Worm (Caenorhabditis elegans) whole organism, L4 larva: ENCODE data around the gene C16B8.4.

ENCODE experiments used
- F26F4.8 ChIP-seq: fragments of 200-800 bp; sonication (Bioruptor generic); conservative IDR thresholded peaks from 2 replicates; pipeline ENCODE4 v1.3.6; 2022; ENCODE audit warnings: missing genetic modification characterization, missing compliant biosample characterization
- F37D6.2 ChIP-seq: sonication (generic microtip); optimal IDR thresholded peaks from 2 replicates; lab custom pipeline; 2016; ENCODE audit warnings: mild to moderate bottlenecking, missing genetic modification characterization, missing compliant biosample characterization
- F49E8.2 ChIP-seq: sonication (generic microtip); optimal IDR thresholded peaks from 2 replicates; lab custom pipeline; 2016; ENCODE audit warnings: missing compliant biosample characterization, mild to moderate bottlenecking, missing genetic modification characterization, borderline replicate concordance
- R02D3.7 ChIP-seq: fragments of 150-350 bp; sonication (generic microtip); optimal IDR thresholded peaks from 3 replicates; lab custom pipeline; 2014; ENCODE audit warnings: missing biosample characterization, missing genetic modification characterization
- T20F7.1 ChIP-seq: fragments of 200-800 bp; sonication (Bioruptor generic); optimal IDR thresholded peaks from 2 replicates; lab custom pipeline; 2018; ENCODE audit warnings: mild to moderate bottlenecking, missing genetic modification characterization, missing compliant biosample characterization
- Y105C5A.15 ChIP-seq: fragments of 200-800 bp; sonication (Bioruptor generic); IDR thresholded peaks from 2 replicates; pipeline ENCODE4 v1.3.6; 2022; ENCODE audit warnings: missing genetic modification characterization, missing compliant biosample characterization
- Y75B8A.6 ChIP-seq: fragments of 200-800 bp; sonication (Bioruptor generic); IDR thresholded peaks from 2 replicates; pipeline ENCODE4 v1.3.6; 2022; ENCODE audit warnings: missing genetic modification reagents, missing genetic modification characterization, missing compliant biosample characterization
- ZK337.2 ChIP-seq: fragments of 200-800 bp; sonication (Bioruptor generic); IDR thresholded peaks from 2 replicates; pipeline ENCODE4 v1.3.6; 2022; ENCODE audit warnings: missing genetic modification reagents, missing genetic modification characterization, missing compliant biosample characterization
- ceh-20 ChIP-seq: fragments of 200-800 bp; sonication (Bioruptor generic); IDR thresholded peaks from 2 replicates; pipeline ENCODE4 v1.3.6; 2022; ENCODE audit warnings: missing genetic modification reagents, missing genetic modification characterization, missing compliant biosample characterization
- ces-1 ChIP-seq: fragments of 150-350 bp; sonication (generic microtip); optimal IDR thresholded peaks from 4 replicates; lab custom pipeline; 2014; ENCODE audit warnings: missing biosample characterization, missing genetic modification reagents, missing genetic modification characterization
- daf-12 ChIP-seq: fragments of 150-350 bp; optimal IDR thresholded peaks from 2 replicates; lab custom pipeline; 2014; ENCODE audit warnings: missing biosample characterization, missing genetic modification reagents, missing genetic modification characterization
- daf-16 ChIP-seq, 3 experiments: sonication (generic microtip); optimal IDR thresholded peaks; 2 replicates each; lab custom pipeline; 2016 to 2017; ENCODE audit warnings: missing genetic modification characterization in 3 of 3, missing genetic modification reagents in 3 of 3, mild to moderate bottlenecking in 2 of 3, missing compliant biosample characterization in 2 of 3, missing biosample characterization in 1 of 3, moderate library complexity in 1 of 3
- daf-19 ChIP-seq: fragments of 200-800 bp; sonication (Bioruptor generic); conservative IDR thresholded peaks from 2 replicates; pipeline ENCODE4 v1.3.6; 2022; ENCODE audit warnings: missing genetic modification characterization, missing compliant biosample characterization
- dmd-6 ChIP-seq: fragments of 200-800 bp; sonication (Bioruptor generic); IDR thresholded peaks from 2 replicates; pipeline ENCODE4 v1.3.6; 2022; ENCODE audit warnings: missing genetic modification reagents, missing genetic modification characterization, missing compliant biosample characterization
- dve-1 ChIP-seq: sonication (generic microtip); optimal IDR thresholded peaks from 2 replicates; lab custom pipeline; 2017; ENCODE audit warnings: antibody characterized with exemption, mild to moderate bottlenecking, missing genetic modification characterization, missing compliant biosample characterization; ENCODE audit not compliant: insufficient read depth
- fkh-10 ChIP-seq: fragments of 150-350 bp; optimal IDR thresholded peaks from 2 replicates; lab custom pipeline; 2014; ENCODE audit warnings: missing biosample characterization, missing genetic modification reagents, missing genetic modification characterization
- fos-1 ChIP-seq: fragments of 150-350 bp; optimal IDR thresholded peaks from 2 replicates; lab custom pipeline; 2014; ENCODE audit warnings: missing biosample characterization, missing genetic modification characterization
- hif-1 ChIP-seq, 2 experiments: sonication (generic microtip); optimal IDR thresholded peaks; 2 replicates each; lab custom pipeline; 2016 to 2017; ENCODE audit warnings: missing compliant biosample characterization in 2 of 2, missing genetic modification characterization in 2 of 2, missing genetic modification reagents in 2 of 2, missing genotype in 2 of 2, mild to moderate bottlenecking in 1 of 2
- hlh-11 ChIP-seq: fragments of 200-800 bp; sonication (Bioruptor generic); optimal IDR thresholded peaks from 2 replicates; lab custom pipeline; 2018; ENCODE audit warnings: mild to moderate bottlenecking, missing genetic modification characterization, missing compliant biosample characterization
- hmg-1.1 ChIP-seq: fragments of 200-800 bp; sonication (Bioruptor generic); IDR thresholded peaks from 2 replicates; pipeline ENCODE4 v1.3.6; 2022; ENCODE audit warnings: missing genetic modification reagents, missing genetic modification characterization, missing compliant biosample characterization
- lin-1 ChIP-seq: fragments of 200-800 bp; sonication (Bioruptor generic); IDR thresholded peaks from 2 replicates; pipeline ENCODE4 v1.3.6; 2022; ENCODE audit warnings: missing genetic modification reagents, missing genetic modification characterization, missing compliant biosample characterization
- lin-38 ChIP-seq: fragments of 200-800 bp; sonication (Bioruptor generic); IDR thresholded peaks from 2 replicates; pipeline ENCODE4 v1.3.6; 2022; ENCODE audit warnings: missing genetic modification reagents, missing genetic modification characterization, missing compliant biosample characterization
- lir-3 ChIP-seq: sonication (generic microtip); optimal IDR thresholded peaks from 2 replicates; lab custom pipeline; 2016; ENCODE audit warnings: mild to moderate bottlenecking, missing genetic modification characterization, missing compliant biosample characterization
- lsy-2 ChIP-seq, 2 experiments: fragments of 150-350 bp in 1 of 2; sonication (generic microtip) in 1 of 2; optimal IDR thresholded peaks; 2 replicates each; lab custom pipeline; 2014 to 2017; ENCODE audit warnings: missing biosample characterization in 2 of 2, missing genetic modification characterization in 2 of 2
- madf-5 ChIP-seq, 2 experiments: fragments of 200-800 bp; sonication (Bioruptor generic); IDR thresholded peaks; 2 replicates each; pipeline ENCODE4 v1.3.6; 2022; ENCODE audit warnings: missing compliant biosample characterization in 2 of 2, missing genetic modification characterization in 2 of 2
- madf-9 ChIP-seq: fragments of 200-800 bp; sonication (Bioruptor generic); conservative IDR thresholded peaks from 2 replicates; pipeline ENCODE4 v1.3.6; 2022; ENCODE audit warnings: missing genetic modification reagents, missing genetic modification characterization, missing compliant biosample characterization
- mdl-1 ChIP-seq, 2 experiments: fragments of 150-350 bp in 1 of 2; sonication (generic microtip) in 1 of 2; optimal IDR thresholded peaks; 2 replicates each; lab custom pipeline; 2014 to 2017; ENCODE audit warnings: missing biosample characterization in 2 of 2, missing genetic modification characterization in 2 of 2
- mep-1 ChIP-seq: fragments of 150-350 bp; sonication (generic microtip); optimal IDR thresholded peaks from 3 replicates; lab custom pipeline; 2014; ENCODE audit warnings: missing biosample characterization, missing genetic modification characterization
- nhr-102 ChIP-seq: sonication (generic microtip); optimal IDR thresholded peaks from 2 replicates; lab custom pipeline; 2016; ENCODE audit warnings: mild to moderate bottlenecking, missing genetic modification characterization, moderate library complexity, missing compliant biosample characterization
- nhr-11 ChIP-seq: fragments of 150-350 bp; optimal IDR thresholded peaks from 2 replicates; lab custom pipeline; 2014; ENCODE audit warnings: missing biosample characterization, missing genetic modification characterization
- nhr-28 ChIP-seq: fragments of 150-350 bp; optimal IDR thresholded peaks from 2 replicates; lab custom pipeline; 2014; ENCODE audit warnings: missing biosample characterization, missing genetic modification characterization
- nhr-41 ChIP-seq: fragments of 200-800 bp; sonication (Bioruptor generic); IDR thresholded peaks from 2 replicates; pipeline ENCODE4 v1.3.6; 2022; ENCODE audit warnings: missing genetic modification reagents, missing genetic modification characterization, missing compliant biosample characterization
- nhr-48 ChIP-seq: sonication (generic microtip); optimal IDR thresholded peaks from 2 replicates; lab custom pipeline; 2016; ENCODE audit warnings: mild to moderate bottlenecking, missing genetic modification characterization, missing compliant biosample characterization
- nhr-77 ChIP-seq: fragments of 150-350 bp; optimal IDR thresholded peaks from 2 replicates; lab custom pipeline; 2014; ENCODE audit warnings: missing biosample characterization, missing genetic modification characterization
- pha-4 ChIP-seq, 2 experiments: fragments of 150-350 bp in 1 of 2; fragments of 200-800 bp in 1 of 2; sonication (Bioruptor generic) in 1 of 2; IDR thresholded peaks in 1 of 2; optimal IDR thresholded peaks in 1 of 2; 2 replicates each; pipeline versions ENCODE4 v1.3.6 to Lab custom; 2014 to 2022; ENCODE audit warnings: missing genetic modification characterization in 2 of 2, missing genetic modification reagents in 2 of 2, missing biosample characterization in 1 of 2, missing compliant biosample characterization in 1 of 2
- php-3 ChIP-seq: fragments of 200-800 bp; sonication (Bioruptor generic); IDR thresholded peaks from 2 replicates; pipeline ENCODE4 v1.3.6; 2022; ENCODE audit warnings: missing genetic modification reagents, missing genetic modification characterization, missing compliant biosample characterization
- pqm-1 ChIP-seq: sonication (generic microtip); optimal IDR thresholded peaks from 2 replicates; lab custom pipeline; 2017; ENCODE audit warnings: missing biosample characterization, missing genetic modification characterization
- sdz-12 ChIP-seq: fragments of 200-800 bp; sonication (Bioruptor generic); optimal IDR thresholded peaks from 2 replicates; lab custom pipeline; 2018; ENCODE audit warnings: mild to moderate bottlenecking, missing genetic modification characterization, missing compliant biosample characterization
- set-16 ChIP-seq: fragments of 200-800 bp; sonication (Bioruptor generic); IDR thresholded peaks from 2 replicates; pipeline ENCODE4 v1.3.6; 2022; ENCODE audit warnings: missing genetic modification reagents, missing genetic modification characterization, missing compliant biosample characterization
- tra-1 ChIP-seq: fragments of 200-800 bp; sonication (Bioruptor generic); IDR thresholded peaks from 2 replicates; pipeline ENCODE4 v1.3.6; 2022; ENCODE audit warnings: missing genetic modification reagents, missing genetic modification characterization, missing compliant biosample characterization
- unc-130 ChIP-seq: sonication (generic microtip); optimal IDR thresholded peaks from 2 replicates; lab custom pipeline; 2016; ENCODE audit warnings: missing genetic modification reagents, missing genetic modification characterization, missing compliant biosample characterization
- unc-62 ChIP-seq, 3 experiments: fragments of 150-350 bp in 1 of 3; sonication (generic microtip); optimal IDR thresholded peaks in 2 of 3; peaks in 1 of 3; 1 replicate in 1 of 3; 2 replicates in 2 of 3; lab custom pipeline; 2014 to 2017; ENCODE audit warnings: missing biosample characterization in 3 of 3, missing genetic modification characterization in 3 of 3, missing genetic modification reagents in 3 of 3, missing genotype in 1 of 3
- vab-7 ChIP-seq: fragments of 200-800 bp; sonication (Bioruptor generic); IDR thresholded peaks from 2 replicates; pipeline ENCODE4 v1.3.6; 2022; ENCODE audit warnings: missing genetic modification reagents, missing genetic modification characterization, missing compliant biosample characterization
- zip-11 ChIP-seq: fragments of 200-800 bp; sonication (Bioruptor generic); IDR thresholded peaks from 2 replicates; pipeline ENCODE4 v1.3.6; 2022; ENCODE audit warnings: missing genetic modification characterization, missing compliant biosample characterization
- zip-2 ChIP-seq: fragments of 150-350 bp; optimal IDR thresholded peaks from 2 replicates; lab custom pipeline; 2014; ENCODE audit warnings: missing biosample characterization, missing genetic modification characterization

C16B8.4 gene

ce11 chrX:3957475-3958204, 15.8 kb downstream of the C16B8.4 start:
- TF ChIP-seq ces-1 (GFP tag; lab: Kevin White, UChicago) (peak; percentile 92), fkh-10 (GFP tag; lab: Kevin White, UChicago) (peak; percentile 68), pqm-1 (tag; lab: Kevin White, UChicago) (no peak), F49E8.2 (tag; lab: Kevin White, UChicago) (no peak), F37D6.2 (tag; lab: Kevin White, UChicago) (no peak), zip-2 (tag; lab: Kevin White, UChicago) (no peak), unc-130 (GFP tag; lab: Kevin White, UChicago) (no peak), mep-1 (tag; lab: Kevin White, UChicago) (peak; percentile 10), lir-3 (tag; lab: Kevin White, UChicago) (no peak), nhr-41 (no peak), sdz-12 (GFP tag; lab: Kevin White, UChicago) (no peak)
- TF ChIP-seq, all 104 proteins: peak for 3

ce11 chrX:3952737-3953136, 20.7 kb downstream of the C16B8.4 start:
- no peak for TF ChIP-seq hif-1 (tag; optimal IDR thresholded peaks at IDR 0.05; lab: Kevin White, UChicago)
- TF ChIP-seq lin-38 = no peak
- 0 out of 2 replicates have a peak, but pooled peaks have one; percentile 34 for TF ChIP-seq ceh-20 (GFP tag; lab: Robert Waterston, UW)
- peak; percentile 41 for TF ChIP-seq pqm-1 (tag; lab: Kevin White, UChicago)
- no peak for TF ChIP-seq pha-4 (GFP tag; IDR thresholded peaks at IDR 0.05; lab: Robert Waterston, UW)
- TF ChIP-seq pha-4 (tag; optimal IDR thresholded peaks at IDR 0.05; lab: Kevin White, UChicago) = no peak
- TF ChIP-seq F26F4.8 (GFP tag; lab: Robert Waterston, UW) = no peak
- no peak for TF ChIP-seq lin-1 (GFP tag; lab: Robert Waterston, UW)
- TF ChIP-seq mdl-1 (tag; optimal IDR thresholded peaks at IDR 0.05; lab: Kevin White, UChicago) = no peak
- peak; percentile 94 for TF ChIP-seq php-3
- no peak for TF ChIP-seq fos-1 (tag; lab: Kevin White, UChicago)
- peak; percentile 82 for TF ChIP-seq dve-1
- TF ChIP-seq vab-7 (GFP tag; lab: Robert Waterston, UW) = no peak
- no peak for TF ChIP-seq hmg-1.1 (GFP tag; lab: Robert Waterston, UW)
- TF ChIP-seq R02D3.7 (tag; lab: Kevin White, UChicago) = no peak
- TF ChIP-seq T20F7.1 (GFP tag; lab: Kevin White, UChicago) = no peak
- TF ChIP-seq unc-62 (GFP tag; optimal IDR thresholded peaks at IDR 0.05 in 1 of 2; lab: Kevin White, UChicago) = peak in 1 of 2 experiments; percentile 85
- TF ChIP-seq unc-62 (tag; optimal IDR thresholded peaks at IDR 0.05; lab: Kevin White, UChicago) = no peak
- no peak for TF ChIP-seq madf-5 (GFP tag; IDR thresholded peaks at IDR 0.05; lab: Robert Waterston, UW)
- no peak for TF ChIP-seq madf-9 (GFP tag; lab: Robert Waterston, UW)
- no peak for TF ChIP-seq daf-12
- peak; percentile 32 for TF ChIP-seq nhr-77 (tag; lab: Kevin White, UChicago)
- TF ChIP-seq Y105C5A.15 (GFP tag; lab: Robert Waterston, UW) = no peak
- no peak for TF ChIP-seq nhr-41
- no peak for TF ChIP-seq nhr-48 (tag; lab: Kevin White, UChicago)
- no peak for TF ChIP-seq zip-11 (GFP tag; lab: Robert Waterston, UW)
- no peak for TF ChIP-seq Y75B8A.6 (GFP tag; lab: Robert Waterston, UW)
- TF ChIP-seq set-16 (GFP tag; lab: Robert Waterston, UW) = no peak
- peak; percentile 52 for TF ChIP-seq dmd-6
- no peak for TF ChIP-seq daf-19 (GFP tag; lab: Robert Waterston, UW)
- TF ChIP-seq hlh-11 (tag; lab: Kevin White, UChicago) = peak; percentile 48
- TF ChIP-seq daf-16 (GFP tag; optimal IDR thresholded peaks at IDR 0.05; lab: Kevin White, UChicago) = no peak
- TF ChIP-seq daf-16 (tag; optimal IDR thresholded peaks at IDR 0.05; lab: Kevin White, UChicago) = peak; percentile 61
- TF ChIP-seq unc-130 (GFP tag; lab: Kevin White, UChicago) = no peak
- 0 out of 2 replicates have a peak, but pooled peaks have one; percentile 24 for TF ChIP-seq tra-1
- no peak for TF ChIP-seq nhr-11 (tag; lab: Kevin White, UChicago)
- peak; percentile 36 for TF ChIP-seq nhr-28 (tag; lab: Kevin White, UChicago)
- TF ChIP-seq ces-1 (GFP tag; lab: Kevin White, UChicago) = no peak
- TF ChIP-seq ZK337.2 = no peak
- TF ChIP-seq lsy-2 (tag; optimal IDR thresholded peaks at IDR 0.05; lab: Kevin White, UChicago) = peak in 1 of 2 experiments; percentile 3
- peak; percentile 21 for TF ChIP-seq nhr-102
- TF ChIP-seq, all 104 proteins: peak for 13
